Worm (Caenorhabditis elegans) whole organism, L4 larva: ENCODE data around the gene fipr-27.
A peak's percentile ranks its signal among the peaks of the same experiment; 100 is the strongest.

Experiments
- D1046.2 ChIP-seq: fragments of 200-800 bp; sonication (Bioruptor generic); IDR thresholded peaks from 2 replicates; pipeline ENCODE4 v1.3.6; 2022; ENCODE audit warnings: missing genetic modification characterization, missing compliant biosample characterization
- F49E8.2 ChIP-seq: sonication (generic microtip); optimal IDR thresholded peaks from 2 replicates; lab custom pipeline; 2016; ENCODE audit warnings: missing compliant biosample characterization, mild to moderate bottlenecking, missing genetic modification characterization, borderline replicate concordance
- T26A8.4 ChIP-seq: fragments of 200-800 bp; sonication (Bioruptor generic); IDR thresholded peaks from 2 replicates; pipeline ENCODE4 v1.3.6; 2022; ENCODE audit warnings: missing genetic modification characterization, missing compliant biosample characterization
- Y105C5A.15 ChIP-seq: fragments of 200-800 bp; sonication (Bioruptor generic); IDR thresholded peaks from 2 replicates; pipeline ENCODE4 v1.3.6; 2022; ENCODE audit warnings: missing genetic modification characterization, missing compliant biosample characterization
- Y5F2A.4 ChIP-seq: fragments of 200-800 bp; sonication (Bioruptor generic); optimal IDR thresholded peaks from 2 replicates; lab custom pipeline; 2018; ENCODE audit warnings: mild to moderate bottlenecking, missing genetic modification characterization, missing compliant biosample characterization
- ceh-20 ChIP-seq: fragments of 200-800 bp; sonication (Bioruptor generic); IDR thresholded peaks from 2 replicates; pipeline ENCODE4 v1.3.6; 2022; ENCODE audit warnings: missing genetic modification reagents, missing genetic modification characterization, missing compliant biosample characterization
- ceh-28 ChIP-seq: fragments of 150-350 bp; optimal IDR thresholded peaks from 2 replicates; lab custom pipeline; 2014; ENCODE audit warnings: missing biosample characterization, missing genetic modification reagents, missing genetic modification characterization
- ceh-44 ChIP-seq: fragments of 200-800 bp; sonication (Bioruptor generic); IDR thresholded peaks from 2 replicates; pipeline ENCODE4 v1.3.6; 2022; ENCODE audit warnings: missing genetic modification reagents, missing genetic modification characterization, missing compliant biosample characterization
- cey-2 ChIP-seq: sonication (generic microtip); optimal IDR thresholded peaks from 3 replicates; lab custom pipeline; 2017; ENCODE audit warnings: missing genetic modification characterization, mild to moderate bottlenecking, missing compliant biosample characterization, antibody characterized with exemption, borderline replicate concordance; ENCODE audit not compliant: insufficient read depth
- dpl-1 ChIP-seq: fragments of 150-350 bp; optimal IDR thresholded peaks from 2 replicates; lab custom pipeline; 2014; ENCODE audit warnings: missing biosample characterization, missing genetic modification reagents, missing genetic modification characterization
- egl-27 ChIP-seq: sonication (generic microtip); optimal IDR thresholded peaks from 3 replicates; lab custom pipeline; 2017; ENCODE audit warnings: missing biosample characterization, missing genetic modification reagents, missing genetic modification characterization
- egl-43 ChIP-seq: fragments of 200-800 bp; sonication (Bioruptor generic); IDR thresholded peaks from 2 replicates; pipeline ENCODE4 v1.3.6; 2022; ENCODE audit warnings: missing genetic modification reagents, missing genetic modification characterization, missing compliant biosample characterization
- hif-1 ChIP-seq, 2 experiments: sonication (generic microtip); optimal IDR thresholded peaks; 2 replicates each; lab custom pipeline; 2016 to 2017; ENCODE audit warnings: missing compliant biosample characterization in 2 of 2, missing genetic modification characterization in 2 of 2, missing genetic modification reagents in 2 of 2, missing genotype in 2 of 2, mild to moderate bottlenecking in 1 of 2
- hmg-1.1 ChIP-seq: fragments of 200-800 bp; sonication (Bioruptor generic); IDR thresholded peaks from 2 replicates; pipeline ENCODE4 v1.3.6; 2022; ENCODE audit warnings: missing genetic modification reagents, missing genetic modification characterization, missing compliant biosample characterization
- lin-1 ChIP-seq: fragments of 200-800 bp; sonication (Bioruptor generic); IDR thresholded peaks from 2 replicates; pipeline ENCODE4 v1.3.6; 2022; ENCODE audit warnings: missing genetic modification reagents, missing genetic modification characterization, missing compliant biosample characterization
- lin-13 ChIP-seq: fragments of 150-350 bp; optimal IDR thresholded peaks from 2 replicates; lab custom pipeline; 2014; ENCODE audit warnings: missing biosample characterization, missing genetic modification reagents, missing genetic modification characterization
- lin-29 ChIP-seq: fragments of 200-800 bp; sonication (Bioruptor generic); IDR thresholded peaks from 2 replicates; pipeline ENCODE4 v1.3.6; 2022; ENCODE audit warnings: missing genetic modification reagents, missing genetic modification characterization, missing compliant biosample characterization
- lin-38 ChIP-seq: fragments of 200-800 bp; sonication (Bioruptor generic); IDR thresholded peaks from 2 replicates; pipeline ENCODE4 v1.3.6; 2022; ENCODE audit warnings: missing genetic modification reagents, missing genetic modification characterization, missing compliant biosample characterization
- madf-5 ChIP-seq, 2 experiments: fragments of 200-800 bp; sonication (Bioruptor generic); IDR thresholded peaks; 2 replicates each; pipeline ENCODE4 v1.3.6; 2022; ENCODE audit warnings: missing compliant biosample characterization in 2 of 2, missing genetic modification characterization in 2 of 2
- mdt-29 ChIP-seq: fragments of 200-800 bp; sonication (Bioruptor generic); IDR thresholded peaks from 2 replicates; pipeline ENCODE4 v1.3.6; 2022; ENCODE audit warnings: missing genetic modification reagents, missing genetic modification characterization, missing compliant biosample characterization
- mes-2 ChIP-seq: sonication (generic microtip); optimal IDR thresholded peaks from 2 replicates; lab custom pipeline; 2016; ENCODE audit warnings: missing genotype, mild to moderate bottlenecking, missing genetic modification characterization, missing compliant biosample characterization; ENCODE audit not compliant: poor library complexity, severe bottlenecking
- nhr-10 ChIP-seq: fragments of 150-350 bp; optimal IDR thresholded peaks from 2 replicates; lab custom pipeline; 2014; ENCODE audit warnings: missing biosample characterization, missing genetic modification characterization
- nhr-102 ChIP-seq: sonication (generic microtip); optimal IDR thresholded peaks from 2 replicates; lab custom pipeline; 2016; ENCODE audit warnings: mild to moderate bottlenecking, missing genetic modification characterization, moderate library complexity, missing compliant biosample characterization
- nhr-237 ChIP-seq: sonication (generic microtip); optimal IDR thresholded peaks from 2 replicates; lab custom pipeline; 2017; ENCODE audit warnings: missing biosample characterization, missing genetic modification characterization
- pha-4 ChIP-seq, 2 experiments: fragments of 150-350 bp in 1 of 2; fragments of 200-800 bp in 1 of 2; sonication (Bioruptor generic) in 1 of 2; IDR thresholded peaks in 1 of 2; optimal IDR thresholded peaks in 1 of 2; 2 replicates each; pipeline versions ENCODE4 v1.3.6 to Lab custom; 2014 to 2022; ENCODE audit warnings: missing genetic modification characterization in 2 of 2, missing genetic modification reagents in 2 of 2, missing biosample characterization in 1 of 2, missing compliant biosample characterization in 1 of 2
- rbr-2 ChIP-seq: sonication (generic microtip); optimal IDR thresholded peaks from 2 replicates; lab custom pipeline; 2016; ENCODE audit warnings: missing genotype, missing genetic modification characterization, missing compliant biosample characterization
- sdz-12 ChIP-seq: fragments of 200-800 bp; sonication (Bioruptor generic); optimal IDR thresholded peaks from 2 replicates; lab custom pipeline; 2018; ENCODE audit warnings: mild to moderate bottlenecking, missing genetic modification characterization, missing compliant biosample characterization
- set-16 ChIP-seq: fragments of 200-800 bp; sonication (Bioruptor generic); IDR thresholded peaks from 2 replicates; pipeline ENCODE4 v1.3.6; 2022; ENCODE audit warnings: missing genetic modification reagents, missing genetic modification characterization, missing compliant biosample characterization
- snpc-1.2 ChIP-seq: fragments of 200-800 bp; sonication (Bioruptor generic); IDR thresholded peaks from 2 replicates; pipeline ENCODE4 v1.3.6; 2022; ENCODE audit warnings: missing genetic modification reagents, missing genetic modification characterization, missing compliant biosample characterization
- tag-97 ChIP-seq: fragments of 200-800 bp; sonication (Bioruptor generic); IDR thresholded peaks from 2 replicates; pipeline ENCODE4 v1.3.6; 2022; ENCODE audit warnings: missing genetic modification characterization, missing compliant biosample characterization
- unc-130 ChIP-seq: sonication (generic microtip); optimal IDR thresholded peaks from 2 replicates; lab custom pipeline; 2016; ENCODE audit warnings: missing genetic modification reagents, missing genetic modification characterization, missing compliant biosample characterization
- zfp-3 ChIP-seq: fragments of 200-800 bp; sonication (Bioruptor generic); conservative IDR thresholded peaks from 2 replicates; pipeline ENCODE4 v1.3.6; 2022; ENCODE audit warnings: missing genetic modification reagents, missing genetic modification characterization, missing compliant biosample characterization
- zip-11 ChIP-seq: fragments of 200-800 bp; sonication (Bioruptor generic); IDR thresholded peaks from 2 replicates; pipeline ENCODE4 v1.3.6; 2022; ENCODE audit warnings: missing genetic modification characterization, missing compliant biosample characterization

Gene fipr-27

ce11 chrIV:16630622-16631021, at the start of gene fipr-27:
Gene fipr-27, plus strand, starts transcription at chrIV:16630922.
- TF ChIP-seq snpc-1.2 (GFP tag; lab: Robert Waterston, UW) (no peak), nhr-237 (tag; lab: Kevin White, UChicago) (no peak), F49E8.2 (no peak), egl-43 (GFP tag; lab: Robert Waterston, UW) (no peak), tag-97 (GFP tag; lab: Robert Waterston, UW) (no peak), hmg-1.1 (no peak), unc-130 (GFP tag; lab: Kevin White, UChicago) (no peak), madf-5 (GFP tag; IDR thresholded peaks at IDR 0.05; lab: Robert Waterston, UW) (no peak), cey-2 (tag; lab: Kevin White, UChicago) (no peak), sdz-12 (GFP tag; lab: Kevin White, UChicago) (no peak), rbr-2 (no peak), ceh-28 (tag; lab: Kevin White, UChicago) (no peak), ceh-20 (GFP tag; lab: Robert Waterston, UW) (no peak), mdt-29 (no peak), zfp-3 (no peak), nhr-102 (no peak)

ce11 chrIV:16583522-16584037, 47.1 kb upstream of the fipr-27 start:
- TF ChIP-seq snpc-1.2 (GFP tag; lab: Robert Waterston, UW), result peak; percentile 94
- TF ChIP-seq, all 104 proteins: peak for 1; not testable (repeated sequence) for 103

ce11 chrIV:16592860-16593259, 37.9 kb upstream of the fipr-27 start:
- TF ChIP-seq snpc-1.2 (GFP tag; lab: Robert Waterston, UW) (peak; percentile 99), lin-38 (GFP tag; lab: Robert Waterston, UW) (peak; percentile 51), mdt-29 (peak; percentile 67; the same call in 1 of the 2 replicates), F49E8.2 (peak; percentile 19)

- TF ChIP-seq mdt-29 (no peak), set-16 (GFP tag; lab: Robert Waterston, UW) (peak; percentile 96)
Observed at ce11 chrIV:16601599-16601998, 29.1 kb upstream of the fipr-27 start.

- TF ChIP-seq nhr-10 (no peak), lin-29 (GFP tag; lab: Robert Waterston, UW) (no peak), egl-27 (tag; lab: Kevin White, UChicago) (no peak), snpc-1.2 (GFP tag; lab: Robert Waterston, UW) (no peak), mes-2 (tag; lab: Kevin White, UChicago) (no peak), sdz-12 (GFP tag; lab: Kevin White, UChicago) (no peak), hif-1 (tag; optimal IDR thresholded peaks at IDR 0.05; lab: Kevin White, UChicago) (no peak), Y5F2A.4 (GFP tag; lab: Kevin White, UChicago) (no peak), pha-4 (GFP tag; IDR thresholded peaks at IDR 0.05; lab: Robert Waterston, UW) (no peak), pha-4 (tag; optimal IDR thresholded peaks at IDR 0.05; lab: Kevin White, UChicago) (no peak), lin-1 (GFP tag; lab: Robert Waterston, UW) (no peak), D1046.2 (GFP tag; lab: Robert Waterston, UW) (no peak), ceh-44 (no peak), dpl-1 (GFP tag; lab: Kevin White, UChicago) (no peak), zip-11 (GFP tag; lab: Robert Waterston, UW) (no peak), lin-13 (GFP tag; lab: Kevin White, UChicago) (no peak), Y105C5A.15 (GFP tag; lab: Robert Waterston, UW) (no peak), egl-43 (GFP tag; lab: Robert Waterston, UW) (no peak), T26A8.4 (GFP tag; lab: Robert Waterston, UW) (no peak)
Observed at ce11 chrIV:16602676-16603075, 28.0 kb upstream of the fipr-27 start, which contains the start of gene col-137. Gene col-137, minus strand, starts transcription at chrIV:16602776.
